Fruit fly (Drosophila melanogaster): ENCODE data around the gene CG12099.

Gene CG12099

DNA sequence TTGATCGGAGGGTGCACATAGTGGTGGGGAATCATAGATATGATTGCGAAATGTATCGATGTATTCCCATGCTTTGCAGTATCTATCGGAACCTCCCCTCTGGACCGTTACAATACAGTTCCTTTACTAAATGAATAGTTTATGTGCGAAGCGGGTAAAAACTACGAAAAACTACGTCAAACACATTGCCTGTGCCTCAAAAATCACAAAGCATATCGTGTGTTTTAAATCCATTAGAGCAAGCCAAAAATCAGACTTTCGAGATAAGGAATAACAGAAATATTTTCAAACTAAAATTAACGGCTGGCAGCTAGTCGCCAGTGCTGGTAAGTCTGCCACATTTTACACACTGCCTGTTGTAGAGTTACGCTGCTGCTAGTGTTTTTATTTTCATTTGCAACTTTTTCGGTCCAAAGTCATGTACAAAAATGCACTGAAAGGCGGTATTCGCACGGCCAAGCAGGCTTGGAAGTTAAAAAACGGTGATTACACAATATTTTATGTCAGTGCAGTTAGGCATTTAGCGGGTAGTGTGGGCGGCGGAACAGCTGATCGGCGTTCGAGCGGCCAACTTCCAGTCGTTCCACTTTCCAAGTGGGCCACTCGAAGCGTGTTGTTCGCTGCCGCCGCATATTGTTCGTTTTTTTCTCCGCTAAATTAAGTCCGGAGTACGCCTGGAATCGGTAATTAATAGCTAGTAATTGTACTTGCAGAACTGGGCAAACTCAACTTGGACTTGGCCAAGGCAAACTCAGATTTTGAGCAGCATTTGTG is 40.8 kb downstream of the CG12099 start (continued):
- TF ChIP-seq Med (GFP tag): peak; percentile 96
- TF ChIP-seq cg (GFP tag; optimal IDR thresholded peaks at IDR 0.05): no peak
- TF ChIP-seq CG10431 (GFP tag; optimal IDR thresholded peaks at IDR 0.05): no peak
- TF ChIP-seq crol (GFP tag; IDR thresholded peaks at IDR 0.05): peak; percentile 31; the same call in 1 of the 2 replicates
- TF ChIP-seq CG30431 (GFP tag; optimal IDR thresholded peaks at IDR 0.05): peak; percentile 21
- peak; percentile 52 for TF ChIP-seq CG32532 (GFP tag; IDR thresholded peaks at IDR 0.05)
- peak; percentile 11 for TF ChIP-seq salm (tag; optimal IDR thresholded peaks at IDR 0.05)
- peak; percentile 7 for TF ChIP-seq CG7928 (GFP tag; optimal IDR thresholded peaks at IDR 0.05)
- no peak for TF ChIP-seq Dip2 (GFP tag; IDR thresholded peaks at IDR 0.05)
- peak; percentile 71 for TF ChIP-seq CG14710 (tag; optimal IDR thresholded peaks at IDR 0.05)
- TF ChIP-seq Lim3 (GFP tag; IDR thresholded peaks at IDR 0.05): no peak
- TF ChIP-seq CoRest (tag; optimal IDR thresholded peaks at IDR 0.05): peak; percentile 74
- TF ChIP-seq gsb (GFP tag; IDR thresholded peaks at IDR 0.05): no peak
- no peak for TF ChIP-seq Poxn (GFP tag; IDR thresholded peaks at IDR 0.05)
- peak; percentile 70 for TF ChIP-seq hb (GFP tag; IDR thresholded peaks at IDR 0.05; ENCODE audit: partially characterized antibody)
- TF ChIP-seq sd (tag; optimal IDR thresholded peaks at IDR 0.05): no peak
- TF ChIP-seq CG18476 (GFP tag; optimal IDR thresholded peaks at IDR 0.05): peak; percentile 52
- TF ChIP-seq pnt (GFP tag; optimal IDR thresholded peaks at IDR 0.05): peak; percentile 61
- peak; percentile 54 for TF ChIP-seq shn (GFP tag; optimal IDR thresholded peaks at IDR 0.05)
- TF ChIP-seq bowl (GFP tag; IDR thresholded peaks at IDR 0.05): no peak
- no peak for TF ChIP-seq Ptx1 (GFP tag; IDR thresholded peaks at IDR 0.05)
- TF ChIP-seq oc (tag; optimal IDR thresholded peaks at IDR 0.05): no peak
- TF ChIP-seq CG10209 (GFP tag; optimal IDR thresholded peaks at IDR 0.05): peak; percentile 39
- TF ChIP-seq CG18764 (GFP tag; optimal IDR thresholded peaks at IDR 0.05): no peak
- peak; percentile 45; the same call in 1 of the 3 replicates for TF ChIP-seq H15 (GFP tag; IDR thresholded peaks at IDR 0.05)
- TF ChIP-seq trem (tag; optimal IDR thresholded peaks at IDR 0.05): peak; percentile 62
- peak; percentile 75 for TF ChIP-seq Dip3 (GFP tag; optimal IDR thresholded peaks at IDR 0.05)
- TF ChIP-seq lab (GFP tag; optimal IDR thresholded peaks at IDR 0.05): peak; percentile 61
- no peak for TF ChIP-seq CG15601 (tag; optimal IDR thresholded peaks at IDR 0.05)
- TF ChIP-seq caup (GFP tag; optimal IDR thresholded peaks at IDR 0.05; ENCODE audit: severe bottlenecking): peak; percentile 38
- no peak for TF ChIP-seq HLH3B (GFP tag; IDR thresholded peaks at IDR 0.05)
- peak; percentile 51; the same call in 2 of the 3 replicates for TF ChIP-seq vnd (GFP tag; IDR thresholded peaks at IDR 0.05; ENCODE audit: partially characterized antibody)
- TF ChIP-seq tll (GFP tag; optimal IDR thresholded peaks at IDR 0.05): peak; percentile 19 to 62
- TF ChIP-seq zen (tag; optimal IDR thresholded peaks at IDR 0.05): no peak
- TF ChIP-seq Opbp (GFP tag; IDR thresholded peaks at IDR 0.05; ENCODE audit: partially characterized antibody): peak; percentile 87
- TF ChIP-seq Sin3A (optimal IDR thresholded peaks at IDR 0.05): peak; percentile 96
- TF ChIP-seq CG4404 (GFP tag; IDR thresholded peaks at IDR 0.05): no peak
- peak; percentile 31 for TF ChIP-seq CG2712 (tag; optimal IDR thresholded peaks at IDR 0.05)
- TF ChIP-seq chinmo (GFP tag; IDR thresholded peaks at IDR 0.05; ENCODE audit: partially characterized antibody): peak; percentile 77; the same call in 3 of the 4 replicates
- TF ChIP-seq eyg (GFP tag; optimal IDR thresholded peaks at IDR 0.05): no peak
- TF ChIP-seq CG10321 (GFP tag; IDR thresholded peaks at IDR 0.05): 0 out of 2 replicates have a peak, but pooled peaks have one; percentile 5
- peak; percentile 51; the same call in 1 of the 3 replicates for TF ChIP-seq CG34422 (GFP tag; IDR thresholded peaks at IDR 0.05)
- TF ChIP-seq CG4617 (GFP tag; optimal IDR thresholded peaks at IDR 0.05; ENCODE audit: borderline replicate concordance): peak; percentile 52
- TF ChIP-seq CG2202 (tag; optimal IDR thresholded peaks at IDR 0.05): no peak
- TF ChIP-seq CG6254 (GFP tag; optimal IDR thresholded peaks at IDR 0.05): no peak
- TF ChIP-seq wdn (GFP tag; IDR thresholded peaks at IDR 0.05): peak; percentile 53; the same call in 1 of the 2 replicates
- peak; percentile 40 for TF ChIP-seq stwl (tag; optimal IDR thresholded peaks at IDR 0.05)
- TF ChIP-seq CG15514 (GFP tag; optimal IDR thresholded peaks at IDR 0.05): peak; percentile 93
